Worm (Caenorhabditis elegans): ENCODE results near the gene C24B9.3.

ce11 chrV:2672603-2673002, 38.8 kb downstream of the C24B9.3 start, which contains the start of gene W02G9.3:
- no peak for TF ChIP-seq hmbx-1 (tag; optimal IDR thresholded peaks at IDR 0.05)
- TF ChIP-seq ama-1 (optimal IDR thresholded peaks at IDR 0.05), result no peak
- TF ChIP-seq tra-4 (tag; optimal IDR thresholded peaks at IDR 0.05), result no peak
- no peak for TF ChIP-seq flt-1 (GFP tag; IDR thresholded peaks at IDR 0.05)
- TF ChIP-seq ceh-36 (tag; optimal IDR thresholded peaks at IDR 0.05), result no peak
- TF ChIP-seq hnd-1 (tag; optimal IDR thresholded peaks at IDR 0.05), result no peak
- no peak for TF ChIP-seq hmg-4 (GFP tag; optimal IDR thresholded peaks at IDR 0.05)
- TF ChIP-seq sea-1 (GFP tag; conservative IDR thresholded peaks at IDR 0.05), result no peak
- TF ChIP-seq tbx-37 (GFP tag; conservative IDR thresholded peaks at IDR 0.05), result no peak
- no peak for TF ChIP-seq ets-7 (tag; optimal IDR thresholded peaks at IDR 0.05)
- no peak for TF ChIP-seq aly-1 (tag; optimal IDR thresholded peaks at IDR 0.05)
- TF ChIP-seq B0310.2 (tag; optimal IDR thresholded peaks at IDR 0.05), result no peak
- peak; percentile 48 for TF ChIP-seq F13C5.2 (tag; optimal IDR thresholded peaks at IDR 0.05)

All from whole organism, early embryonic.